Fruit fly (Drosophila melanogaster) whole organism, prepupa: Measurements from ENCODE around the gene CG31103.

Experiments used
- Blimp-1 ChIP-seq: fragments of 200-800 bp; sonication (Bioruptor generic); optimal IDR thresholded peaks from 3 replicates; lab custom pipeline; 2017; ENCODE audit warnings: missing biosample characterization, missing genetic modification characterization, mild to moderate bottlenecking, moderate library complexity, missing genetic modification reagents
- CG10631 ChIP-seq: fragments of 200-800 bp; sonication (Bioruptor generic); optimal IDR thresholded peaks from 2 replicates; lab custom pipeline; 2016; ENCODE audit warnings: missing biosample characterization, missing genetic modification characterization
- CG10669 ChIP-seq: fragments of 200-800 bp; sonication (Bioruptor generic); optimal IDR thresholded peaks from 3 replicates; lab custom pipeline; 2018; ENCODE audit warnings: missing biosample characterization, mild to moderate bottlenecking, missing genetic modification characterization, moderate library complexity
- CG11294 ChIP-seq: fragments of 200-800 bp; sonication (Bioruptor generic); IDR thresholded peaks from 2 replicates; pipeline ENCODE4 v1.3.6; 2022; ENCODE audit warnings: missing biosample characterization, missing genetic modification characterization
- CG15336 ChIP-seq: fragments of 200-800 bp; sonication (Bioruptor generic); IDR thresholded peaks from 2 replicates; pipeline ENCODE4 v1.3.6; 2022; ENCODE audit warnings: missing biosample characterization, missing genetic modification characterization
- CG16779 ChIP-seq: fragments of 200-800 bp; sonication (Bioruptor generic); optimal IDR thresholded peaks from 3 replicates; lab custom pipeline; 2017; ENCODE audit warnings: missing biosample characterization, mild to moderate bottlenecking, missing genetic modification characterization
- CG31627 ChIP-seq: fragments of 200-800 bp; sonication (Bioruptor generic); optimal IDR thresholded peaks from 3 replicates; lab custom pipeline; 2016; ENCODE audit warnings: missing biosample characterization, missing genetic modification characterization
- CG34406 ChIP-seq: fragments of 200-800 bp; sonication (Bioruptor generic); optimal IDR thresholded peaks from 3 replicates; lab custom pipeline; 2016; ENCODE audit warnings: missing biosample characterization, missing genetic modification characterization
- CG3919 ChIP-seq: fragments of 200-800 bp; sonication (Bioruptor generic); optimal IDR thresholded peaks from 3 replicates; lab custom pipeline; 2016; ENCODE audit warnings: missing biosample characterization, missing genetic modification characterization
- CG6163 ChIP-seq: fragments of 200-800 bp; sonication (Bioruptor generic); IDR thresholded peaks from 3 replicates; pipeline ENCODE4 v1.3.6; 2022; ENCODE audit warnings: missing biosample characterization, missing genetic modification characterization
- CG6792 ChIP-seq: fragments of 200-800 bp; sonication (Bioruptor generic); optimal IDR thresholded peaks from 3 replicates; lab custom pipeline; 2016; ENCODE audit warnings: missing biosample characterization, missing genetic modification characterization
- CG6854 ChIP-seq: fragments of 200-800 bp; sonication (Bioruptor generic); optimal IDR thresholded peaks from 2 replicates; lab custom pipeline; 2017; ENCODE audit warnings: missing biosample characterization, mild to moderate bottlenecking, missing genetic modification characterization
- CG8119 ChIP-seq: fragments of 200-800 bp; sonication (Bioruptor generic); IDR thresholded peaks from 3 replicates; pipeline ENCODE4 v1.3.6; 2022; ENCODE audit warnings: missing biosample characterization, missing genetic modification characterization
- CG8319 ChIP-seq: fragments of 200-800 bp; sonication (Bioruptor generic); optimal IDR thresholded peaks from 3 replicates; lab custom pipeline; 2016; ENCODE audit warnings: missing biosample characterization, missing genetic modification characterization
- CG8632 ChIP-seq: fragments of 200-800 bp; sonication (Bioruptor generic); optimal IDR thresholded peaks from 3 replicates; lab custom pipeline; 2016; ENCODE audit warnings: missing biosample characterization, missing genetic modification characterization
- CG9139 ChIP-seq: fragments of 200-800 bp; sonication (Bioruptor generic); optimal IDR thresholded peaks from 3 replicates; lab custom pipeline; 2017; ENCODE audit warnings: missing biosample characterization, mild to moderate bottlenecking, missing genetic modification characterization
- Eip93F ChIP-seq: fragments of 200-800 bp; sonication (Bioruptor generic); optimal IDR thresholded peaks from 2 replicates; lab custom pipeline; 2016; ENCODE audit warnings: missing biosample characterization, mild to moderate bottlenecking, missing genetic modification characterization
- Ets21C ChIP-seq: fragments of 200-800 bp; sonication (Bioruptor generic); optimal IDR thresholded peaks from 3 replicates; lab custom pipeline; 2016; ENCODE audit warnings: missing biosample characterization, missing genetic modification characterization
- Ets96B ChIP-seq: fragments of 200-800 bp; optimal IDR thresholded peaks from 2 replicates; lab custom pipeline; 2019; ENCODE audit warnings: missing biosample characterization, mild to moderate bottlenecking, missing genetic modification characterization, moderate library complexity
- Gug ChIP-seq: fragments of 200-800 bp; sonication (Bioruptor generic); IDR thresholded peaks from 2 replicates; pipeline ENCODE4 v1.3.6; 2022; ENCODE audit warnings: missing biosample characterization, missing genetic modification characterization
- Hr39 ChIP-seq: fragments of 200-800 bp; sonication (Bioruptor generic); optimal IDR thresholded peaks from 2 replicates; lab custom pipeline; 2016; ENCODE audit warnings: missing biosample characterization, missing genetic modification characterization
- Hr4 ChIP-seq: fragments of 200-800 bp; sonication (Bioruptor generic); optimal IDR thresholded peaks from 3 replicates; lab custom pipeline; 2016; ENCODE audit warnings: missing biosample characterization, missing genetic modification characterization
- Lpt ChIP-seq: fragments of 200-800 bp; sonication (Bioruptor generic); optimal IDR thresholded peaks from 3 replicates; lab custom pipeline; 2016; ENCODE audit warnings: missing biosample characterization, missing genetic modification characterization
- Met ChIP-seq: fragments of 200-800 bp; sonication (Bioruptor generic); optimal IDR thresholded peaks from 3 replicates; lab custom pipeline; 2016; ENCODE audit warnings: missing biosample characterization, missing genetic modification characterization
- OdsH ChIP-seq: fragments of 200-800 bp; sonication (Bioruptor generic); optimal IDR thresholded peaks from 3 replicates; lab custom pipeline; 2016; ENCODE audit warnings: missing biosample characterization, missing genetic modification characterization
- Smox ChIP-seq: fragments of 200-800 bp; sonication (Bioruptor generic); optimal IDR thresholded peaks from 3 replicates; lab custom pipeline; 2016; ENCODE audit warnings: missing biosample characterization, missing genetic modification characterization
- Sox102F ChIP-seq: fragments of 200-800 bp; sonication (Bioruptor generic); optimal IDR thresholded peaks from 2 replicates; lab custom pipeline; 2016; ENCODE audit warnings: missing biosample characterization, mild to moderate bottlenecking, missing genetic modification characterization
- Sox14 ChIP-seq: fragments of 200-800 bp; sonication (Bioruptor generic); optimal IDR thresholded peaks from 3 replicates; lab custom pipeline; 2016; ENCODE audit warnings: missing biosample characterization, missing genetic modification characterization
- achi ChIP-seq: fragments of 200-800 bp; sonication (Bioruptor generic); optimal IDR thresholded peaks from 3 replicates; lab custom pipeline; 2016; ENCODE audit warnings: missing biosample characterization, missing genetic modification characterization
- acj6 ChIP-seq: fragments of 200-800 bp; sonication (Bioruptor generic); optimal IDR thresholded peaks from 3 replicates; lab custom pipeline; 2016; ENCODE audit warnings: missing biosample characterization, missing genetic modification characterization
- cyc ChIP-seq: fragments of 200-800 bp; sonication (Bioruptor generic); optimal IDR thresholded peaks from 3 replicates; lab custom pipeline; 2016; ENCODE audit warnings: missing biosample characterization, missing genetic modification characterization
- dac ChIP-seq: fragments of 200-800 bp; sonication (Bioruptor generic); optimal IDR thresholded peaks from 2 replicates; lab custom pipeline; 2017; ENCODE audit warnings: missing biosample characterization, mild to moderate bottlenecking, missing genetic modification characterization
- dsx ChIP-seq: fragments of 200-800 bp; optimal IDR thresholded peaks from 3 replicates; lab custom pipeline; 2019; ENCODE audit warnings: missing biosample characterization, mild to moderate bottlenecking, missing genetic modification characterization, moderate library complexity; ENCODE audit not compliant: poor library complexity, severe bottlenecking
- esn ChIP-seq: fragments of 200-800 bp; sonication (Bioruptor generic); optimal IDR thresholded peaks from 2 replicates; lab custom pipeline; 2016; ENCODE audit warnings: missing biosample characterization, mild to moderate bottlenecking, missing genetic modification characterization, moderate library complexity
- fd85E ChIP-seq: fragments of 200-800 bp; sonication (Bioruptor generic); optimal IDR thresholded peaks from 3 replicates; lab custom pipeline; 2016; ENCODE audit warnings: missing biosample characterization, missing genetic modification characterization
- fkh ChIP-seq: fragments of 200-800 bp; sonication (Bioruptor generic); optimal IDR thresholded peaks from 3 replicates; lab custom pipeline; 2017; ENCODE audit warnings: missing biosample characterization, mild to moderate bottlenecking, missing genetic modification characterization, moderate library complexity
- lz ChIP-seq: fragments of 200-800 bp; sonication (Bioruptor generic); optimal IDR thresholded peaks from 3 replicates; lab custom pipeline; 2016; ENCODE audit warnings: missing biosample characterization, missing genetic modification characterization
- net ChIP-seq: fragments of 200-800 bp; sonication (Bioruptor generic); optimal IDR thresholded peaks from 3 replicates; lab custom pipeline; 2016; ENCODE audit warnings: missing biosample characterization, missing genetic modification characterization
- pdm3 ChIP-seq: fragments of 200-800 bp; sonication (Bioruptor generic); optimal IDR thresholded peaks from 3 replicates; lab custom pipeline; 2016; ENCODE audit warnings: missing biosample characterization, missing genetic modification characterization
- salr ChIP-seq, 2 experiments: fragments of 200-800 bp; sonication (Bioruptor generic); optimal IDR thresholded peaks; 3 replicates each; lab custom pipeline; 2016 to 2018; ENCODE audit warnings: missing biosample characterization in 2 of 2, missing genetic modification characterization in 2 of 2, mild to moderate bottlenecking in 1 of 2
- spab ChIP-seq: fragments of 200-800 bp; sonication (Bioruptor generic); optimal IDR thresholded peaks from 2 replicates; lab custom pipeline; 2017; ENCODE audit warnings: missing biosample characterization, mild to moderate bottlenecking, missing genetic modification characterization, missing genetic modification reagents
- ss ChIP-seq, 2 experiments: fragments of 200-800 bp; sonication (Bioruptor generic); optimal IDR thresholded peaks; 2 replicates in 1 of 2; 3 replicates in 1 of 2; lab custom pipeline; 2017 to 2018; ENCODE audit warnings: mild to moderate bottlenecking in 2 of 2, missing biosample characterization in 2 of 2, missing genetic modification characterization in 2 of 2, moderate library complexity in 1 of 2
- svp ChIP-seq: fragments of 200-800 bp; sonication (Bioruptor generic); peaks from one replicate; lab custom pipeline; 2016; ENCODE audit warnings: missing biosample characterization, missing genetic modification characterization
- topi ChIP-seq: fragments of 200-800 bp; sonication (Bioruptor generic); optimal IDR thresholded peaks from 3 replicates; lab custom pipeline; 2016; ENCODE audit warnings: missing biosample characterization, missing genetic modification characterization

Gene CG31103

dm6 chr3R:25249145-25250141 is 30.3 kb downstream of the CG31103 start, which contains the start of gene Nup358:
Gene Nup358 (plus strand): TSS chr3R:25249348.
- no peak for TF ChIP-seq salr (GFP tag; optimal IDR thresholded peaks at IDR 0.05; lab: Kevin White, UChicago)
- TF ChIP-seq Sox14 (GFP tag; lab: Kevin White, UChicago) = no peak
- no peak for TF ChIP-seq OdsH (GFP tag; lab: Kevin White, UChicago)
- TF ChIP-seq esn (GFP tag; lab: Kevin White, UChicago) = peak; percentile 37
- TF ChIP-seq Ets21C (GFP tag; lab: Kevin White, UChicago) = no peak
- no peak for TF ChIP-seq spab (GFP tag; lab: Kevin White, UChicago)
- no peak for TF ChIP-seq CG6854 (GFP tag; lab: Kevin White, UChicago)
- TF ChIP-seq CG31627 (GFP tag; lab: Kevin White, UChicago) = peak; percentile 4
- TF ChIP-seq CG3919 (GFP tag; lab: Kevin White, UChicago) = no peak
- no peak for TF ChIP-seq CG10669 (GFP tag; lab: Kevin White, UChicago)
- TF ChIP-seq CG16779 = no peak
- TF ChIP-seq, all 60 proteins: peak for 2

dm6 chr3R:25258628-25259240 is 39.6 kb downstream of the CG31103 start, which contains the start of gene CG11857:
Gene CG11857 (plus strand): TSS chr3R:25258898.
- no peak for TF ChIP-seq spab (GFP tag; lab: Kevin White, UChicago)
- peak; percentile 94 for TF ChIP-seq CG10669 (GFP tag; lab: Kevin White, UChicago)
- peak; percentile 90 for TF ChIP-seq CG8119 (GFP tag; lab: Robert Waterston, UW)
- peak; percentile 94 for TF ChIP-seq net (GFP tag; lab: Kevin White, UChicago)
- TF ChIP-seq acj6 = peak; percentile 97
- TF ChIP-seq dsx (GFP tag; lab: Kevin White, UChicago) = peak; percentile 91
- TF ChIP-seq fkh (GFP tag; lab: Kevin White, UChicago) = peak; percentile 86
- peak; percentile 93 for TF ChIP-seq CG15336
- no peak for TF ChIP-seq Sox102F (GFP tag; lab: Kevin White, UChicago)
- peak; percentile 97 for TF ChIP-seq topi (GFP tag; lab: Kevin White, UChicago)
- peak; percentile 97 for TF ChIP-seq cyc (GFP tag; lab: Kevin White, UChicago)
- TF ChIP-seq Hr4 (GFP tag; lab: Kevin White, UChicago) = peak; percentile 97
- TF ChIP-seq Sox14 (GFP tag; lab: Kevin White, UChicago) = peak; percentile 97
- TF ChIP-seq salr (GFP tag; optimal IDR thresholded peaks at IDR 0.05; lab: Kevin White, UChicago) = peak in 1 of 2 experiments; percentile 93
- TF ChIP-seq CG6163 (GFP tag; lab: Robert Waterston, UW) = peak; percentile 98
- peak; percentile 97 for TF ChIP-seq OdsH (GFP tag; lab: Kevin White, UChicago)
- peak; percentile 97 for TF ChIP-seq Smox (GFP tag; lab: Kevin White, UChicago)
- TF ChIP-seq CG10631 (GFP tag; lab: Kevin White, UChicago) = peak; percentile 98
- peak; percentile 89 for TF ChIP-seq Lpt (GFP tag; lab: Kevin White, UChicago)
- TF ChIP-seq CG6792 (GFP tag; lab: Kevin White, UChicago) = peak; percentile 94
- peak; percentile 89 for TF ChIP-seq Eip93F (GFP tag; lab: Kevin White, UChicago)
- TF ChIP-seq dac = peak; percentile 94
- peak; percentile 99 for TF ChIP-seq svp (GFP tag; lab: Kevin White, UChicago)
- peak; percentile 76 for TF ChIP-seq CG6854 (GFP tag; lab: Kevin White, UChicago)
- TF ChIP-seq CG3919 (GFP tag; lab: Kevin White, UChicago) = peak; percentile 96
- no peak for TF ChIP-seq CG16779
- TF ChIP-seq ss (GFP tag; optimal IDR thresholded peaks at IDR 0.05; lab: Kevin White, UChicago) = peak in 1 of 2 experiments; percentile 91
- TF ChIP-seq pdm3 = peak; percentile 97
- peak; percentile 97 for TF ChIP-seq achi (GFP tag; lab: Kevin White, UChicago)
- peak; percentile 92 for TF ChIP-seq CG8632 (GFP tag; lab: Kevin White, UChicago)
- peak; percentile 97 for TF ChIP-seq CG11294 (GFP tag; lab: Robert Waterston, UW)
- peak; percentile 98 for TF ChIP-seq Hr39 (GFP tag; lab: Kevin White, UChicago)
- TF ChIP-seq CG31627 (GFP tag; lab: Kevin White, UChicago) = peak; percentile 98
- TF ChIP-seq Ets96B (tag; lab: Kevin White, UChicago) = peak; percentile 94
- TF ChIP-seq lz (GFP tag; lab: Kevin White, UChicago) = peak; percentile 98
- peak; percentile 86 for TF ChIP-seq Blimp-1 (GFP tag; lab: Kevin White, UChicago)
- no peak for TF ChIP-seq fd85E (GFP tag; lab: Kevin White, UChicago)
- TF ChIP-seq CG34406 (GFP tag; lab: Kevin White, UChicago) = peak; percentile 92
- no peak for TF ChIP-seq CG9139 (GFP tag; lab: Kevin White, UChicago)
- TF ChIP-seq Gug (GFP tag; lab: Robert Waterston, UW) = peak; percentile 98
- TF ChIP-seq Met = peak; percentile 97
- TF ChIP-seq CG8319 (GFP tag; lab: Kevin White, UChicago) = peak; percentile 93
- TF ChIP-seq Ets21C (GFP tag; lab: Kevin White, UChicago) = peak; percentile 97
